Worm (Caenorhabditis elegans): ENCODE results near the gene sqv-8.

Gene sqv-8

DNA sequence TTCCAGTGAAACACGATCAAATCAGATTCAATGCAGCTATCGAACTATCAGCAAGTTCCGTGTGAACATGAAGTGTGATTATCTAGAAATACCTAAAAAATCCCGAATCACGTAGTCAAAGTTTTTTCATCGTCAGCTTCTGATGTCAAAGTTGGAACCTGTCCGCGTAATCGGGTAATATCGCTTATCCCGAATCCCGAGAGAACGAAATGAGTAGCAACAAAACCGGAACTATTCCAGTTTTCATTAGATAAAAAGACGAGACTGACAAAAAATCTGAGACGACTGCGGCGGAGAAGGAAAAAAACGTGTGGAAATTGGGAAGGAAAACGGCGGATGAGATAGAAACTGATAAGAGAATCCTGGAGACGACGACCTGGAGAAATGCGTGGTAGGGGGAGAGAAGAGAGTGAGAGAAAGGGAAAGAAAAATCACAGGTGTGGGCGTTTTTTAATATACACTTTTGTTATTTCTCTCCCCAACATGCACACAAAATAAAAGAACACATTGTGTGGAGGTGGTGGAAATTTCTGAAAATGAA is 26.7 kb upstream of the sqv-8 start:
- TF ChIP-seq elt-3 (tag; optimal IDR thresholded peaks at IDR 0.05) (peak in 1 of 3 experiments; percentile 43), elt-2 (tag; optimal IDR thresholded peaks at IDR 0.05) (peak; percentile 68), ceh-9 (tag; optimal IDR thresholded peaks at IDR 0.05) (no peak), sea-2 (GFP tag; optimal IDR thresholded peaks at IDR 0.05) (no peak), jun-1 (tag; optimal IDR thresholded peaks at IDR 0.05) (no peak), nhr-237 (tag; optimal IDR thresholded peaks at IDR 0.05) (no peak), aly-2 (tag; optimal IDR thresholded peaks at IDR 0.05) (no peak), hmg-11 (tag; optimal IDR thresholded peaks at IDR 0.05) (no peak), egl-5 (tag; optimal IDR thresholded peaks at IDR 0.05) (no peak), skn-1 (tag; optimal IDR thresholded peaks at IDR 0.05) (no peak), nhr-23 (tag; optimal IDR thresholded peaks at IDR 0.05) (peak; percentile 10), ZK546.5 (tag; optimal IDR thresholded peaks at IDR 0.05) (no peak), ztf-4 (tag; optimal IDR thresholded peaks at IDR 0.05) (no peak), nfya-1 (tag; optimal IDR thresholded peaks at IDR 0.05; ENCODE audit: insufficient read depth) (peak; percentile 43), unc-39 (tag; optimal IDR thresholded peaks at IDR 0.05) (no peak), ama-1 (optimal IDR thresholded peaks at IDR 0.05) (peak; percentile 81), elt-1 (tag; optimal IDR thresholded peaks at IDR 0.05) (no peak), nhr-28 (tag; optimal IDR thresholded peaks at IDR 0.05) (no peak), ztf-11 (tag; optimal IDR thresholded peaks at IDR 0.05) (no peak), nhr-11 (tag; optimal IDR thresholded peaks at IDR 0.05) (no peak)

DNA sequence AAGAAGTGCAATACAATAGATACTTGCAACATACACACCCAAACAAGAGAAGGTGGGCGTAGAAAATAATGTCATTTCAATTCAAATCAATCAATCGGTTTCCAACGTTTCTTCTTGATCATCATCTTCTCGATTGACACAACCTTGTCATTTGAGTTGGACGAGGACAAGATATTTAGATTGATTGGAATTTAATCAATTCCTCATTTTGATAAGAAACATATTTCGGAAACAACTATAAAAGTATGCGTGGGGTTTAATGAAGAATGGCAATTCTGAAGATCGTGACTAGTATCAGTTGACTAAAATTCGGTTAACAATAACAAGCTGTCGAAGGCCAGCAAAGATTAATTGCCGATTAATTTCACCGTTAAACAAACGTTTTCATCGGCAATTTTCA is 26.2 kb upstream of the sqv-8 start:
- no peak for TF ChIP-seq eor-1 (tag; optimal IDR thresholded peaks at IDR 0.05)
- TF ChIP-seq nhr-23 (tag; optimal IDR thresholded peaks at IDR 0.05): peak; percentile 10
- TF ChIP-seq zag-1 (tag; optimal IDR thresholded peaks at IDR 0.05): no peak
- TF ChIP-seq nhr-237 (tag; optimal IDR thresholded peaks at IDR 0.05): no peak
- TF ChIP-seq ztf-11 (tag; optimal IDR thresholded peaks at IDR 0.05): no peak
- peak; percentile 46 for TF ChIP-seq nhr-43 (tag; optimal IDR thresholded peaks at IDR 0.05; ENCODE audit: poor library complexity, severe bottlenecking)
- no peak for TF ChIP-seq egl-27 (tag; optimal IDR thresholded peaks at IDR 0.05)
- peak; percentile 59 for TF ChIP-seq nhr-25 (tag; optimal IDR thresholded peaks at IDR 0.05)
- TF ChIP-seq nhr-67 (tag; optimal IDR thresholded peaks at IDR 0.05): no peak
- no peak for TF ChIP-seq nhr-76 (tag; optimal IDR thresholded peaks at IDR 0.05)
- TF ChIP-seq elt-1 (tag; optimal IDR thresholded peaks at IDR 0.05): peak; percentile 24

DNA sequence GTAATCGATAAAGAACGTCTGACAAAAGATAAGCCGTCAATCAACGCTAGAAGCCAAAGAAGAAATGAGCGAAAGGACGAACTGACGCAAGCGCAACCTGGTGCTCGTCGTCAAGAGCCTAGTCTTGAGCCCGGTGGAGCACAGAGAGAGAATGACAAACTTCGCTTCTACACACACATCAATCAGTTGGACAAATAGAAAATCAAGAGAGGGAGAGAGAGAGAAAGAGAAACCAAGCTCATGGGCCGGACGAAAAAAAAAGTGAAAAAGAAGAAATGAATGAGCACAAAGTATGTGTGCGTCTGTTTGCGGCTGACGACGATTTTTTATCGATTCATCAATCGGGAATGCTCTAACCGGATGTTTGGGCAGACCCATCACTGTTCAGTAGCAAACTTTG is 25.7 kb upstream of the sqv-8 start:
- TF ChIP-seq unc-62 (GFP tag; optimal IDR thresholded peaks at IDR 0.05) (peak; percentile 25), lin-39 (tag; optimal IDR thresholded peaks at IDR 0.05) (peak; percentile 52), elt-1 (tag; optimal IDR thresholded peaks at IDR 0.05) (no peak), aly-2 (tag; optimal IDR thresholded peaks at IDR 0.05) (no peak), jun-1 (tag; optimal IDR thresholded peaks at IDR 0.05) (no peak), lin-15B (tag; optimal IDR thresholded peaks at IDR 0.05) (no peak), elt-3 (tag; optimal IDR thresholded peaks at IDR 0.05) (no peak), egl-5 (tag; optimal IDR thresholded peaks at IDR 0.05) (no peak), daf-12 (tag; optimal IDR thresholded peaks at IDR 0.05) (no peak), zag-1 (tag; optimal IDR thresholded peaks at IDR 0.05) (no peak), pha-4 (tag; optimal IDR thresholded peaks at IDR 0.05) (peak; percentile 60), nhr-67 (tag; optimal IDR thresholded peaks at IDR 0.05) (no peak), sea-2 (GFP tag; optimal IDR thresholded peaks at IDR 0.05) (no peak), ztf-11 (tag; optimal IDR thresholded peaks at IDR 0.05) (no peak), ceh-9 (tag; optimal IDR thresholded peaks at IDR 0.05) (no peak), nfya-1 (tag; optimal IDR thresholded peaks at IDR 0.05; ENCODE audit: insufficient read depth) (peak; percentile 32), nhr-12 (tag; optimal IDR thresholded peaks at IDR 0.05) (no peak), fos-1 (tag; optimal IDR thresholded peaks at IDR 0.05) (no peak), fkh-10 (GFP tag; optimal IDR thresholded peaks at IDR 0.05) (no peak), nhr-76 (tag; optimal IDR thresholded peaks at IDR 0.05) (no peak), ama-1 (optimal IDR thresholded peaks at IDR 0.05) (peak; percentile 31), nhr-43 (tag; optimal IDR thresholded peaks at IDR 0.05; ENCODE audit: poor library complexity, severe bottlenecking) (no peak), eor-1 (tag; optimal IDR thresholded peaks at IDR 0.05) (no peak), mml-1 (tag; optimal IDR thresholded peaks at IDR 0.05) (no peak), mdl-1 (tag; optimal IDR thresholded peaks at IDR 0.05) (no peak), nhr-11 (tag; optimal IDR thresholded peaks at IDR 0.05) (no peak), nhr-23 (tag; optimal IDR thresholded peaks at IDR 0.05) (no peak), nhr-28 (tag; optimal IDR thresholded peaks at IDR 0.05) (no peak), egl-27 (tag; optimal IDR thresholded peaks at IDR 0.05) (no peak), ceh-28 (tag; optimal IDR thresholded peaks at IDR 0.05) (no peak), hmg-11 (tag; optimal IDR thresholded peaks at IDR 0.05) (peak; percentile 6), ZK546.5 (tag; optimal IDR thresholded peaks at IDR 0.05) (no peak), elt-2 (tag; optimal IDR thresholded peaks at IDR 0.05) (no peak)

Data from whole organism, L3 larva.